Fruit fly (Drosophila melanogaster) whole organism, embryonic: ENCODE results near the gene Fatp1.

Experiments used
- ATbp ChIP-seq: fragments of 200-800 bp; sonication (Bioruptor generic); optimal IDR thresholded peaks from 2 replicates; lab custom pipeline; 2017; ENCODE audit warnings: missing biosample characterization, mild to moderate bottlenecking, missing genetic modification characterization, missing genetic modification reagents
- Asciz ChIP-seq: fragments of 200-800 bp; sonication (Bioruptor generic); optimal IDR thresholded peaks from 2 replicates; lab custom pipeline; 2017; ENCODE audit warnings: missing biosample characterization, mild to moderate bottlenecking, missing genetic modification characterization, missing genetic modification reagents
- Atf-2 ChIP-seq: fragments of 200-800 bp; sonication (Bioruptor generic); optimal IDR thresholded peaks from 2 replicates; lab custom pipeline; 2016; ENCODE audit warnings: missing biosample characterization, missing genetic modification characterization
- Bdp1 ChIP-seq: fragments of 200-800 bp; sonication (Bioruptor generic); optimal IDR thresholded peaks from 3 replicates; lab custom pipeline; 2016; ENCODE audit warnings: missing biosample characterization, missing genetic modification characterization
- CG10267 ChIP-seq: fragments of 200-800 bp; sonication (Bioruptor generic); optimal IDR thresholded peaks from 2 replicates; lab custom pipeline; 2018; ENCODE audit warnings: missing biosample characterization, mild to moderate bottlenecking, missing genetic modification characterization, moderate library complexity
- CG10321 ChIP-seq: fragments of 200-800 bp; sonication (Bioruptor generic); IDR thresholded peaks from 2 replicates; pipeline ENCODE4 v1.3.6; 2022; ENCODE audit warnings: missing biosample characterization, missing genetic modification characterization
- CG11085 ChIP-seq: fragments of 200-800 bp; sonication (Bioruptor generic); IDR thresholded peaks from 2 replicates; pipeline ENCODE4 v1.3.6; 2022; ENCODE audit warnings: missing biosample characterization, missing genetic modification characterization
- CG11695 ChIP-seq: fragments of 200-800 bp; sonication (Bioruptor generic); IDR thresholded peaks from 3 replicates; pipeline ENCODE4 v1.3.6; 2022; ENCODE audit warnings: missing biosample characterization, missing genetic modification characterization
- CG1233 ChIP-seq: fragments of 200-800 bp; sonication (Bioruptor generic); optimal IDR thresholded peaks from 4 replicates; lab custom pipeline; 2018; ENCODE audit warnings: missing biosample characterization, mild to moderate bottlenecking, missing genetic modification characterization
- CG12769 ChIP-seq: fragments of 200-800 bp; sonication (Bioruptor generic); optimal IDR thresholded peaks from 2 replicates; lab custom pipeline; 2019; ENCODE audit warnings: missing biosample characterization, mild to moderate bottlenecking, missing genetic modification characterization, moderate library complexity
- CG13424 ChIP-seq: fragments of 200-800 bp; sonication (Bioruptor generic); optimal IDR thresholded peaks from 2 replicates; lab custom pipeline; 2019; ENCODE audit warnings: missing biosample characterization, mild to moderate bottlenecking, missing genetic modification characterization, moderate library complexity
- CG16815 ChIP-seq: fragments of 200-800 bp; sonication (Bioruptor generic); optimal IDR thresholded peaks from 3 replicates; lab custom pipeline; 2017; ENCODE audit warnings: missing biosample characterization, mild to moderate bottlenecking, missing genetic modification characterization
- CG17359 ChIP-seq: fragments of 200-800 bp; sonication (Bioruptor generic); optimal IDR thresholded peaks from 3 replicates; lab custom pipeline; 2018; ENCODE audit warnings: missing biosample characterization, mild to moderate bottlenecking, missing genetic modification characterization, moderate library complexity
- CG17361 ChIP-seq: fragments of 200-800 bp; sonication (Bioruptor generic); IDR thresholded peaks from 3 replicates; pipeline ENCODE4 v1.3.6; 2022; ENCODE audit warnings: missing biosample characterization, missing genetic modification characterization
- CG17568 ChIP-seq: fragments of 200-800 bp; sonication (Bioruptor generic); optimal IDR thresholded peaks from 2 replicates; lab custom pipeline; 2018; ENCODE audit warnings: missing biosample characterization, mild to moderate bottlenecking, missing genetic modification characterization, moderate library complexity
- CG2712 ChIP-seq: fragments of 200-800 bp; optimal IDR thresholded peaks from 3 replicates; lab custom pipeline; 2019; ENCODE audit warnings: missing biosample characterization, mild to moderate bottlenecking, missing genetic modification characterization, moderate library complexity
- CG8359 ChIP-seq: fragments of 200-800 bp; sonication (Bioruptor generic); optimal IDR thresholded peaks from 2 replicates; lab custom pipeline; 2017; ENCODE audit warnings: missing biosample characterization, mild to moderate bottlenecking, missing genetic modification characterization, borderline replicate concordance
- CG9817 ChIP-seq: fragments of 200-800 bp; sonication (Bioruptor generic); optimal IDR thresholded peaks from 2 replicates; lab custom pipeline; 2018; ENCODE audit warnings: missing biosample characterization, mild to moderate bottlenecking, missing genetic modification characterization, moderate library complexity
- CkIIα-i1 ChIP-seq: fragments of 200-800 bp; sonication (Bioruptor generic); IDR thresholded peaks from 2 replicates; pipeline ENCODE4 v1.3.6; 2022; ENCODE audit warnings: missing biosample characterization, missing genetic modification characterization
- Doc3 ChIP-seq: fragments of 200-800 bp; sonication (Bioruptor generic); IDR thresholded peaks from 3 replicates; pipeline ENCODE4 v1.3.6; 2022; ENCODE audit warnings: missing biosample characterization, missing genetic modification characterization; ENCODE audit not compliant: partially characterized antibody
- E2f1 ChIP-seq: fragments of 200-800 bp; sonication (Bioruptor generic); IDR thresholded peaks from 2 replicates; pipeline ENCODE4 v1.3.6; 2022; ENCODE audit warnings: missing biosample characterization, missing genetic modification characterization
- Ets65A ChIP-seq: fragments of 200-800 bp; sonication (Bioruptor generic); peaks from one replicate; lab custom pipeline; 2016; ENCODE audit warnings: missing biosample characterization, missing genetic modification characterization
- HmgD ChIP-seq: fragments of 200-800 bp; sonication (Bioruptor generic); optimal IDR thresholded peaks from 3 replicates; lab custom pipeline; 2016; ENCODE audit warnings: missing biosample characterization, missing genetic modification characterization
- Hr51 ChIP-seq, 2 experiments: fragments of 200-800 bp; sonication (Bioruptor generic); optimal IDR thresholded peaks; 2 replicates in 1 of 2; 3 replicates in 1 of 2; lab custom pipeline; 2016 to 2018; ENCODE audit warnings: missing biosample characterization in 2 of 2, missing genetic modification characterization in 2 of 2, mild to moderate bottlenecking in 1 of 2, moderate library complexity in 1 of 2
- Hsf ChIP-seq: fragments of 200-800 bp; sonication (Bioruptor generic); optimal IDR thresholded peaks from 3 replicates; lab custom pipeline; 2016; ENCODE audit warnings: missing biosample characterization, missing genetic modification characterization
- Kr ChIP-seq: fragments of 200-800 bp; sonication (Bioruptor generic); optimal IDR thresholded peaks from 2 replicates; lab custom pipeline; 2017; ENCODE audit warnings: missing biosample characterization, mild to moderate bottlenecking, missing genetic modification characterization
- Meics ChIP-seq: fragments of 200-800 bp; sonication (Bioruptor generic); optimal IDR thresholded peaks from 2 replicates; lab custom pipeline; 2017; ENCODE audit warnings: missing biosample characterization, mild to moderate bottlenecking, missing genetic modification characterization
- Optix ChIP-seq: fragments of 200-800 bp; sonication (Bioruptor generic); IDR thresholded peaks from 3 replicates; pipeline ENCODE4 v1.3.6; 2022; ENCODE audit warnings: missing biosample characterization, missing genetic modification characterization
- Ptx1 ChIP-seq: fragments of 200-800 bp; sonication (Bioruptor generic); IDR thresholded peaks from 2 replicates; pipeline ENCODE4 v1.3.6; 2022; ENCODE audit warnings: missing biosample characterization, missing genetic modification characterization
- Ravus ChIP-seq: fragments of 200-800 bp; sonication (Bioruptor generic); IDR thresholded peaks from 2 replicates; pipeline ENCODE4 v1.3.6; 2022; ENCODE audit warnings: missing biosample characterization, missing genetic modification characterization
- amos ChIP-seq: fragments of 200-800 bp; sonication (Bioruptor generic); IDR thresholded peaks from 2 replicates; pipeline ENCODE4 v1.3.6; 2022; ENCODE audit warnings: missing biosample characterization, missing genetic modification characterization; ENCODE audit not compliant: partially characterized antibody
- ap ChIP-seq: fragments of 200-800 bp; sonication (Bioruptor generic); IDR thresholded peaks from 2 replicates; pipeline ENCODE4 v1.3.6; 2022; ENCODE audit warnings: missing biosample characterization, missing genetic modification characterization
- bigmax ChIP-seq: fragments of 200-800 bp; sonication (Bioruptor generic); optimal IDR thresholded peaks from 2 replicates; lab custom pipeline; 2018; ENCODE audit warnings: missing biosample characterization, mild to moderate bottlenecking, missing genetic modification characterization
- btn ChIP-seq: fragments of 200-800 bp; sonication (Bioruptor generic); optimal IDR thresholded peaks from 2 replicates; lab custom pipeline; 2016; ENCODE audit warnings: missing biosample characterization, missing genetic modification characterization
- chn ChIP-seq: fragments of 200-800 bp; sonication (Bioruptor generic); optimal IDR thresholded peaks from 2 replicates; lab custom pipeline; 2016; ENCODE audit warnings: missing biosample characterization, missing genetic modification characterization
- dan ChIP-seq: fragments of 200-800 bp; sonication (Bioruptor generic); IDR thresholded peaks from 2 replicates; pipeline ENCODE4 v1.3.6; 2022; ENCODE audit warnings: missing biosample characterization, missing genetic modification characterization
- dimm ChIP-seq: fragments of 200-800 bp; sonication (Bioruptor generic); IDR thresholded peaks from 2 replicates; pipeline ENCODE4 v1.3.6; 2022; ENCODE audit warnings: missing biosample characterization, missing genetic modification characterization
- eve ChIP-seq, 2 experiments: fragments of >200 bp; optimal IDR thresholded peaks; 2 replicates each; lab custom pipeline; 2017; ENCODE audit warnings: missing biosample characterization in 2 of 2, missing genetic modification characterization in 2 of 2
- ftz-f1 ChIP-seq: fragments of 200-800 bp; sonication (Bioruptor generic); optimal IDR thresholded peaks from 2 replicates; lab custom pipeline; 2016; ENCODE audit warnings: missing biosample characterization, missing genetic modification characterization
- fu2 ChIP-seq: fragments of 200-800 bp; sonication (Bioruptor generic); optimal IDR thresholded peaks from 2 replicates; lab custom pipeline; 2016; ENCODE audit warnings: missing biosample characterization, missing genetic modification characterization
- gfzf ChIP-seq: fragments of 200-800 bp; sonication (Bioruptor generic); optimal IDR thresholded peaks from 2 replicates; lab custom pipeline; 2016; ENCODE audit warnings: missing biosample characterization, mild to moderate bottlenecking, missing genetic modification characterization, moderate library complexity
- hb ChIP-seq: fragments of 200-800 bp; sonication (Bioruptor generic); IDR thresholded peaks from 3 replicates; pipeline ENCODE4 v1.3.6; 2022; ENCODE audit warnings: missing biosample characterization, missing genetic modification characterization; ENCODE audit not compliant: partially characterized antibody
- luna ChIP-seq: fragments of 200-800 bp; sonication (Bioruptor generic); optimal IDR thresholded peaks from 2 replicates; lab custom pipeline; 2016; ENCODE audit warnings: missing biosample characterization, missing genetic modification characterization
- ranshi ChIP-seq: fragments of 200-800 bp; sonication (Bioruptor generic); IDR thresholded peaks from 2 replicates; pipeline ENCODE4 v1.3.6; 2022; ENCODE audit warnings: missing biosample characterization, missing genetic modification characterization
- seq ChIP-seq: fragments of 200-800 bp; sonication (Bioruptor generic); IDR thresholded peaks from 2 replicates; pipeline ENCODE4 v1.3.6; 2022; ENCODE audit warnings: missing biosample characterization, missing genetic modification characterization
- so ChIP-seq: fragments of 200-800 bp; sonication (Bioruptor generic); IDR thresholded peaks from 3 replicates; pipeline ENCODE4 v1.3.6; 2022; ENCODE audit warnings: missing biosample characterization, missing genetic modification characterization
- trem ChIP-seq: fragments of 200-800 bp; optimal IDR thresholded peaks from 3 replicates; lab custom pipeline; 2019; ENCODE audit warnings: missing biosample characterization, mild to moderate bottlenecking, missing genetic modification characterization, moderate library complexity
- unpg ChIP-seq: fragments of 200-800 bp; sonication (Bioruptor generic); optimal IDR thresholded peaks from 3 replicates; lab custom pipeline; 2018; ENCODE audit warnings: missing biosample characterization, mild to moderate bottlenecking, missing genetic modification characterization, moderate library complexity
- vvl ChIP-seq: fragments of 200-800 bp; sonication (Bioruptor generic); IDR thresholded peaks from 2 replicates; pipeline ENCODE4 v1.3.6; 2022; ENCODE audit warnings: missing biosample characterization, missing genetic modification characterization

Gene Fatp1

DNA sequence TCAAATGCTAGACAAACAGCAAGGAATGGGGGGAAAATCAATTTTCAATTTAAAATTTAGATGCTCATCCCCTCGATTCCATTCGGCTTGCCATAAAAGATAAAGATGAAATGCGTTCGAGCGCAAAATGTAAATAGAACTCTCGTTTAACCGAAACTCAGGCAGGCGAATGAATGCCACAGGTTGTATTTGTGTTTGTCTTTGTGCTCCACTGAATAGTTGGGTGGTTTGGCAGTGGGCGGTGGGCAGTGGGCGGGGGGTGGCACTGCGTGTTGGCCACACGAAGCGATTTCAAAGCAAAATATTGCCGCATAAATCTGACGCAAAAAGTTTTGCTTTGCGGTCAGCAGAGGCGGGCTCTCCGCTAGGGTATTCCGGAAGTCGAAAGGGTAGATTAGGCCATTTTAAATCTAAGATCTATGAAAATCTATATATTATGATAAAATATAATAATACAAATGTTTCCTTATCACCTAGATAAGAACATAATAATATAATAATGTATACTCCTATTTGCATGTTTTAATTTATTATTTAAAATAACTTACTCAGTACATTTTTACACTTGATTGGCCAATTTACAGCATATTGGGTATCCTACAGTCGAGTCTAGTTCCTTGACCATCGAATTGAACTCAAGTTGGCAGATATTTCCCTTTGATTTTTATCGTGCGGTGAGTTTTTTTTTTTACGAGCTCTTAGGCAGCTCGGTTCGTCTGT is 5.3 kb upstream of the Fatp1 start (continued):
- TF ChIP-seq CG8359 (no peak), luna (GFP tag; lab: Kevin White, UChicago) (no peak), CG10267 (tag; lab: Kevin White, UChicago) (peak; percentile 18), CG11695 (GFP tag; lab: Robert Waterston, UW) (peak; percentile 45; the same call in 1 of the 3 replicates), CkIIα-i1 (GFP tag; lab: Robert Waterston, UW) (no peak), so (GFP tag; lab: Robert Waterston, UW) (no peak), CG2712 (tag; lab: Kevin White, UChicago) (peak; percentile 64), dimm (no peak), dan (no peak), amos (GFP tag; lab: Robert Waterston, UW) (no peak), seq (GFP tag; lab: Robert Waterston, UW) (no peak; the same call in 1 of the 2 replicates), ranshi (GFP tag; lab: Robert Waterston, UW) (peak; percentile 46; the same call in 1 of the 2 replicates), ATbp (GFP tag; lab: Kevin White, UChicago) (peak; percentile 51), Bdp1 (no peak), chn (GFP tag; lab: Kevin White, UChicago) (no peak), CG17359 (tag; lab: Kevin White, UChicago) (peak; percentile 49), Asciz (GFP tag; lab: Kevin White, UChicago) (peak; percentile 49), Atf-2 (GFP tag; lab: Kevin White, UChicago) (no peak), Doc3 (GFP tag; lab: Robert Waterston, UW) (no peak), vvl (GFP tag; lab: Robert Waterston, UW) (peak; percentile 45; the same call in 1 of the 2 replicates), ftz-f1 (GFP tag; lab: Kevin White, UChicago) (no peak), Ptx1 (peak; percentile 85), CG17361 (GFP tag; lab: Robert Waterston, UW) (peak; percentile 83), HmgD (GFP tag; lab: Kevin White, UChicago) (no peak), bigmax (GFP tag; lab: Kevin White, UChicago) (no peak), btn (GFP tag; lab: Kevin White, UChicago) (no peak), CG16815 (GFP tag; lab: Kevin White, UChicago) (peak; percentile 44), unpg (GFP tag; lab: Kevin White, UChicago) (peak; percentile 33), CG11085 (0 out of 2 replicates have a peak, but pooled peaks have one; percentile 32), Kr (GFP tag; lab: Kevin White, UChicago) (no peak), ap (GFP tag; lab: Robert Waterston, UW) (no peak), E2f1 (GFP tag; lab: Robert Waterston, UW) (peak; percentile 65), hb (GFP tag; lab: Robert Waterston, UW) (no peak), CG9817 (tag; lab: Kevin White, UChicago) (peak; percentile 34), CG13424 (peak; percentile 76), Hr51 (GFP tag; optimal IDR thresholded peaks at IDR 0.05; lab: Kevin White, UChicago) (peak in 1 of 2 experiments; percentile 79), Meics (GFP tag; lab: Kevin White, UChicago) (peak; percentile 78), Ets65A (GFP tag; lab: Kevin White, UChicago) (peak; percentile 66), CG1233 (GFP tag; lab: Kevin White, UChicago) (peak; percentile 55), CG10321 (no peak), Ravus (GFP tag; lab: Robert Waterston, UW) (no peak), Hsf (GFP tag; lab: Kevin White, UChicago) (no peak), CG17568 (no peak), trem (no peak), eve (GFP tag; optimal IDR thresholded peaks at IDR 0.05; lab: Kevin White, UChicago) (peak in 1 of 2 experiments; percentile 68), Optix (peak; percentile 40; the same call in 1 of the 3 replicates), fu2 (no peak), CG12769 (tag; lab: Kevin White, UChicago) (peak; percentile 73), gfzf (GFP tag; lab: Kevin White, UChicago) (no peak)
